Worm (Caenorhabditis elegans) whole organism, L2 larva: ENCODE measurements around the gene dolk-1.

Experiments used
- R02D3.7 ChIP-seq: fragments of 150-350 bp; optimal IDR thresholded peaks from 2 replicates; lab custom pipeline; 2014; ENCODE audit warnings: missing biosample characterization, missing genetic modification characterization
- elt-3 ChIP-seq: sonication (generic microtip); optimal IDR thresholded peaks from 2 replicates; lab custom pipeline; 2017; ENCODE audit warnings: missing biosample characterization, missing genetic modification characterization
- fos-1 ChIP-seq: fragments of 150-350 bp; optimal IDR thresholded peaks from 2 replicates; lab custom pipeline; 2014; ENCODE audit warnings: missing biosample characterization, missing genetic modification characterization
- gmeb-1 ChIP-seq: fragments of 150-350 bp; optimal IDR thresholded peaks from 2 replicates; lab custom pipeline; 2014; ENCODE audit warnings: missing biosample characterization, missing genetic modification characterization
- lin-39 ChIP-seq: fragments of 150-350 bp; optimal IDR thresholded peaks from 2 replicates; lab custom pipeline; 2014; ENCODE audit warnings: missing biosample characterization, missing genetic modification reagents, missing genetic modification characterization
- nhr-10 ChIP-seq: sonication (generic microtip); optimal IDR thresholded peaks from 2 replicates; lab custom pipeline; 2017; ENCODE audit warnings: missing biosample characterization, missing genetic modification characterization
- snpc-4 ChIP-seq: fragments of 150-350 bp; optimal IDR thresholded peaks from 2 replicates; lab custom pipeline; 2014; ENCODE audit warnings: missing biosample characterization, missing genetic modification characterization
- unc-62 ChIP-seq: fragments of 150-350 bp; optimal IDR thresholded peaks from 2 replicates; lab custom pipeline; 2014; ENCODE audit warnings: missing biosample characterization, missing genetic modification reagents, missing genetic modification characterization

DNA sequence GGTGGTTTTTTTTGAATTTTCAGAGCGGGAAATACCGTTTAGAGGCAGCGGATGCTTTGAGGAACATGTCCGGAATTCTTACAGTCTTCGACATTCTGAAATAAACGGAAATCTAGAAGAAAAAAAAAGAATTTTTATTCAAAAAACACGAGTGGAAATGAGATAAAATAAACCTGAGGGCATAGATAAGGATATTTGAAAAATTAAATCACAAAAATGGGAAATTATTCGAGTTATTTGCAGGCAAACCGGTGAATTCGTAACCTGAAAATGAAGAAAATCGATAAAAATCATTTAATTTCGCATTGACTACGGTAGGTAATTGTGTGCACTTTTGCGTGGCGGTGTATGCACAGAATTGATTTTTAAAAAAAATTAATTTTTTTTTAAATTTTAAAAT is 40.6 kb upstream of the dolk-1 start, which contains the start of gene ung-1:
- no peak for TF ChIP-seq lin-39 (tag; lab: Kevin White, UChicago)
- TF ChIP-seq unc-62 (GFP tag; lab: Kevin White, UChicago) = no peak
- no peak for TF ChIP-seq snpc-4 (tag; lab: Kevin White, UChicago)
- TF ChIP-seq nhr-10 (tag; lab: Kevin White, UChicago) = no peak
- no peak for TF ChIP-seq R02D3.7 (tag; lab: Kevin White, UChicago)
- no peak for TF ChIP-seq elt-3 (tag; lab: Kevin White, UChicago)
- TF ChIP-seq gmeb-1 (tag; lab: Kevin White, UChicago) = no peak
- no peak for TF ChIP-seq fos-1
